Comparison of ENCODE assay signal across 3 fruit fly cellular contexts in genomic region chr3R:10411752-10412549, dm6.
TF ChIP-seq lines count a peak whose summit lies in the region.

No protein-coding gene starts in this region.

TF ChIP-seq in whole organism, adult, 20 proteins besides CTCF, POLR2A, EP300 and RAD21 (continued from another document):
- peak; percentile 76 for TF ChIP-seq Clk (GFP tag; optimal IDR thresholded peaks at IDR 0.05; lab: Kevin White, UChicago)
- no peak for TF ChIP-seq CG11617 (GFP tag; optimal IDR thresholded peaks at IDR 0.05; lab: Kevin White, UChicago)

TF ChIP-seq in whole organism, embryonic, 481 proteins besides CTCF, POLR2A, EP300 and RAD21 (continued from another document and continues in another):
- TF ChIP-seq nerfin-1 (tag; optimal IDR thresholded peaks at IDR 0.05; lab: Kevin White, UChicago) (no peak), lilli (GFP tag; optimal IDR thresholded peaks at IDR 0.05; lab: Kevin White, UChicago) (peak; percentile 29), fd3F (GFP tag; optimal IDR thresholded peaks at IDR 0.05; lab: Kevin White, UChicago) (no peak), Sox100B (GFP tag; optimal IDR thresholded peaks at IDR 0.05; lab: Kevin White, UChicago) (no peak), Stat92E (GFP tag; optimal IDR thresholded peaks at IDR 0.05; lab: Kevin White, UChicago) (no peak), wor (GFP tag; IDR thresholded peaks at IDR 0.05; lab: Robert Waterston, UW) (no peak), Drgx (GFP tag; IDR thresholded peaks at IDR 0.05; lab: Robert Waterston, UW) (peak; percentile 68), nom (GFP tag; optimal IDR thresholded peaks at IDR 0.05; lab: Kevin White, UChicago) (no peak), C15 (GFP tag; IDR thresholded peaks at IDR 0.05; lab: Robert Waterston, UW) (peak; percentile 60; the same call in 1 of the 3 replicates), Camta (GFP tag; optimal IDR thresholded peaks at IDR 0.05; lab: Kevin White, UChicago) (peak; percentile 22), sima (GFP tag; optimal IDR thresholded peaks at IDR 0.05; lab: Kevin White, UChicago) (no peak), CG17186 (GFP tag; optimal IDR thresholded peaks at IDR 0.05; lab: Kevin White, UChicago) (no peak), CG14050 (GFP tag; IDR thresholded peaks at IDR 0.05; lab: Robert Waterston, UW) (no peak), dpn (GFP tag; optimal IDR thresholded peaks at IDR 0.05; lab: Kevin White, UChicago) (peak in 1 of 2 experiments; percentile 60), CG13123 (GFP tag; optimal IDR thresholded peaks at IDR 0.05; lab: Kevin White, UChicago) (no peak), run (tag; optimal IDR thresholded peaks at IDR 0.05; lab: Kevin White, UChicago) (no peak), dmrt11E (tag; optimal IDR thresholded peaks at IDR 0.05; lab: Kevin White, UChicago) (no peak), Asciz (GFP tag; optimal IDR thresholded peaks at IDR 0.05; lab: Kevin White, UChicago) (peak; percentile 10), chn (GFP tag; optimal IDR thresholded peaks at IDR 0.05; lab: Kevin White, UChicago) (no peak), CG34376 (GFP tag; optimal IDR thresholded peaks at IDR 0.05; lab: Kevin White, UChicago) (peak; percentile 92), Hr78 (GFP tag; optimal IDR thresholded peaks at IDR 0.05; lab: Kevin White, UChicago) (no peak), CG9727 (GFP tag; optimal IDR thresholded peaks at IDR 0.05; lab: Kevin White, UChicago) (peak; percentile 45), slp2 (GFP tag; optimal IDR thresholded peaks at IDR 0.05; lab: Kevin White, UChicago) (no peak), CG9437 (GFP tag; optimal IDR thresholded peaks at IDR 0.05; lab: Kevin White, UChicago) (no peak), prd (optimal IDR thresholded peaks at IDR 0.05; lab: Kevin White, UChicago) (no peak), prd (GFP tag; IDR thresholded peaks at IDR 0.05; lab: Robert Waterston, UW) (peak; percentile 55; the same call in 2 of the 3 replicates), CG12659 (GFP tag; optimal IDR thresholded peaks at IDR 0.05; lab: Kevin White, UChicago) (no peak), wek (GFP tag; optimal IDR thresholded peaks at IDR 0.05; lab: Kevin White, UChicago) (no peak), nau (GFP tag; optimal IDR thresholded peaks at IDR 0.05; lab: Kevin White, UChicago) (no peak), Dp (GFP tag; optimal IDR thresholded peaks at IDR 0.05; lab: Kevin White, UChicago) (no peak), jumu (GFP tag; optimal IDR thresholded peaks at IDR 0.05; lab: Kevin White, UChicago) (peak; percentile 16), CG4707 (GFP tag; optimal IDR thresholded peaks at IDR 0.05; lab: Kevin White, UChicago) (no peak), gem (tag; optimal IDR thresholded peaks at IDR 0.05; lab: Kevin White, UChicago) (no peak), CG11398 (GFP tag; optimal IDR thresholded peaks at IDR 0.05; lab: Kevin White, UChicago) (no peak), CG14965 (GFP tag; optimal IDR thresholded peaks at IDR 0.05; lab: Kevin White, UChicago; ENCODE audit: borderline replicate concordance) (no peak), zf30C (GFP tag; optimal IDR thresholded peaks at IDR 0.05; lab: Kevin White, UChicago) (no peak), cas (GFP tag; IDR thresholded peaks at IDR 0.05; lab: Robert Waterston, UW) (peak; percentile 47; the same call in 1 of the 2 replicates), slbo (GFP tag; IDR thresholded peaks at IDR 0.05; lab: Robert Waterston, UW) (peak; percentile 60; the same call in 1 of the 2 replicates), schlank (tag; optimal IDR thresholded peaks at IDR 0.05; lab: Kevin White, UChicago) (peak; percentile 44), CG11093 (GFP tag; IDR thresholded peaks at IDR 0.05; lab: Robert Waterston, UW) (0 out of 3 replicates have a peak, but pooled peaks have one; percentile 21), Trl (optimal IDR thresholded peaks at IDR 0.05; lab: Kevin White, UChicago) (no peak), Trl (GFP tag; optimal IDR thresholded peaks at IDR 0.05; lab: Kevin White, UChicago) (peak; percentile 7), NC2α (GFP tag; optimal IDR thresholded peaks at IDR 0.05; lab: Kevin White, UChicago) (no peak), Dad (GFP tag; optimal IDR thresholded peaks at IDR 0.05; lab: Kevin White, UChicago) (no peak), CG17829 (tag; optimal IDR thresholded peaks at IDR 0.05; lab: Kevin White, UChicago) (no peak), vvl (GFP tag; IDR thresholded peaks at IDR 0.05; lab: Robert Waterston, UW) (peak; percentile 70), CG5180 (GFP tag; optimal IDR thresholded peaks at IDR 0.05; lab: Kevin White, UChicago) (peak; percentile 6), Rfx (GFP tag; IDR thresholded peaks at IDR 0.05; lab: Robert Waterston, UW) (peak; percentile 97; the same call in 1 of the 2 replicates), CG10959 (GFP tag; IDR thresholded peaks at IDR 0.05; lab: Robert Waterston, UW) (no peak), B-H1 (GFP tag; IDR thresholded peaks at IDR 0.05; lab: Robert Waterston, UW) (peak; percentile 47; the same call in 2 of the 3 replicates), CG1832 (GFP tag; optimal IDR thresholded peaks at IDR 0.05; lab: Kevin White, UChicago) (no peak), Six4 (GFP tag; optimal IDR thresholded peaks at IDR 0.05; lab: Kevin White, UChicago) (no peak), CG15073 (GFP tag; optimal IDR thresholded peaks at IDR 0.05; lab: Kevin White, UChicago) (no peak), NK7.1 (GFP tag; optimal IDR thresholded peaks at IDR 0.05; lab: Kevin White, UChicago) (no peak), CG6175 (GFP tag; IDR thresholded peaks at IDR 0.05; lab: Robert Waterston, UW) (peak; percentile 76), crol (GFP tag; IDR thresholded peaks at IDR 0.05; lab: Robert Waterston, UW) (no peak), phol (tag; optimal IDR thresholded peaks at IDR 0.05; lab: Kevin White, UChicago) (no peak), gcm (GFP tag; optimal IDR thresholded peaks at IDR 0.05; lab: Kevin White, UChicago) (no peak), CG7839 (tag; optimal IDR thresholded peaks at IDR 0.05; lab: Kevin White, UChicago) (no peak), crc (GFP tag; optimal IDR thresholded peaks at IDR 0.05; lab: Kevin White, UChicago) (no peak), dan (GFP tag; IDR thresholded peaks at IDR 0.05; lab: Robert Waterston, UW) (no peak), Doc2 (GFP tag; IDR thresholded peaks at IDR 0.05; lab: Robert Waterston, UW) (no peak), CG4820 (GFP tag; optimal IDR thresholded peaks at IDR 0.05; lab: Kevin White, UChicago) (peak; percentile 14), Dref (GFP tag; IDR thresholded peaks at IDR 0.05; lab: Robert Waterston, UW) (no peak), CG2129 (GFP tag; IDR thresholded peaks at IDR 0.05; lab: Robert Waterston, UW; ENCODE audit: partially characterized antibody) (no peak), CrebB (tag; optimal IDR thresholded peaks at IDR 0.05; lab: Kevin White, UChicago) (no peak)

TF ChIP-seq in whole organism, prepupa, 60 proteins besides CTCF, POLR2A, EP300 and RAD21 (continued from another document):
- TF ChIP-seq CG7368 (GFP tag; optimal IDR thresholded peaks at IDR 0.05; lab: Kevin White, UChicago) (no peak), spab (GFP tag; optimal IDR thresholded peaks at IDR 0.05; lab: Kevin White, UChicago) (no peak), fd85E (GFP tag; optimal IDR thresholded peaks at IDR 0.05; lab: Kevin White, UChicago) (no peak), CG16779 (tag; optimal IDR thresholded peaks at IDR 0.05; lab: Kevin White, UChicago) (no peak), Hr4 (GFP tag; optimal IDR thresholded peaks at IDR 0.05; lab: Kevin White, UChicago) (no peak), lz (GFP tag; optimal IDR thresholded peaks at IDR 0.05; lab: Kevin White, UChicago) (peak; percentile 15)
